Worm (Caenorhabditis elegans): Measurements from ENCODE around the gene lev-9.

DNA sequence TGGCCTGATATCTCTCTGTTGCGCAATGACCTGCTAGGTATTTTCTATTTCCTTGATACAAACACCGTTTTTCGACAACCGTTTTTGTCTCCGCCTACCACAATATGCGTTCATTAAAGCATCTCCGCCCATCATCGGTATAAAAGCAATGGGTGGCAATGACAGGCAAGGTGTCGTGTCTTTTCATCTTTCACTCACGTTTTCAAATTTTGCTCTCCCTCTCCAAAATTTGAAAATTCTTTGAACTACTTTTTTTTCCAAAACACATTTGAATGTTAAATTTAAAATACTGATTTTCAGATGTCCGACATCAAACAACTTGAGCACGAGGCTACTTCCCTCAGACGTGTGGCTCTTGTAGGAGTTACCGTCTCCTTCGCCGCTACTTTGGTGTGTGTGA is 37.3 kb upstream of the lev-9 start, which contains the start of gene col-169:
- no peak for TF ChIP-seq rpc-1 (optimal IDR thresholded peaks at IDR 0.05)
- no peak for TF ChIP-seq rpc-1 (tag; optimal IDR thresholded peaks at IDR 0.05)
- no peak for TF ChIP-seq sea-2 (GFP tag; IDR thresholded peaks at IDR 0.05)
- no peak for TF ChIP-seq snpc-4 (GFP tag; optimal IDR thresholded peaks at IDR 0.05)
- TF ChIP-seq snpc-4 (tag; optimal IDR thresholded peaks at IDR 0.05), result no peak

Measured in whole organism, young adult.